Fruit fly (Drosophila melanogaster) whole organism, embryonic: ENCODE data around the gene CG14537.
A peak's percentile ranks its signal among the peaks of the same experiment; 100 is the strongest.

Source experiments
- ATbp ChIP-seq: fragments of 200-800 bp; sonication (Bioruptor generic); optimal IDR thresholded peaks from 2 replicates; lab custom pipeline; 2017; ENCODE audit warnings: missing biosample characterization, mild to moderate bottlenecking, missing genetic modification characterization, missing genetic modification reagents
- Atf6 ChIP-seq: fragments of 200-800 bp; sonication (Bioruptor generic); IDR thresholded peaks from 2 replicates; pipeline ENCODE4 v1.3.6; 2022; ENCODE audit warnings: missing biosample characterization, missing genetic modification characterization
- BtbVII ChIP-seq: fragments of 200-800 bp; sonication (Bioruptor generic); optimal IDR thresholded peaks from 3 replicates; lab custom pipeline; 2017; ENCODE audit warnings: missing biosample characterization, mild to moderate bottlenecking, missing genetic modification characterization
- CG10209 ChIP-seq: fragments of 200-800 bp; sonication (Bioruptor generic); optimal IDR thresholded peaks from 3 replicates; lab custom pipeline; 2017; ENCODE audit warnings: missing biosample characterization, mild to moderate bottlenecking, missing genetic modification characterization, missing genetic modification reagents
- CG11085 ChIP-seq: fragments of 200-800 bp; sonication (Bioruptor generic); IDR thresholded peaks from 2 replicates; pipeline ENCODE4 v1.3.6; 2022; ENCODE audit warnings: missing biosample characterization, missing genetic modification characterization
- CG13287 ChIP-seq: fragments of 200-800 bp; sonication (Bioruptor generic); IDR thresholded peaks from 2 replicates; pipeline ENCODE4 v1.3.6; 2022; ENCODE audit warnings: missing biosample characterization, missing genetic modification characterization; ENCODE audit not compliant: partially characterized antibody
- CG13296 ChIP-seq: fragments of 200-800 bp; sonication (Bioruptor generic); optimal IDR thresholded peaks from 3 replicates; lab custom pipeline; 2018; ENCODE audit warnings: missing biosample characterization, mild to moderate bottlenecking, missing genetic modification characterization
- CG14050 ChIP-seq: fragments of 200-800 bp; sonication (Bioruptor generic); IDR thresholded peaks from 3 replicates; pipeline ENCODE4 v1.3.6; 2022; ENCODE audit warnings: missing biosample characterization, missing genetic modification characterization
- CG15479 ChIP-seq: fragments of 200-800 bp; sonication (Bioruptor generic); optimal IDR thresholded peaks from 3 replicates; lab custom pipeline; 2019; ENCODE audit warnings: missing biosample characterization, mild to moderate bottlenecking, missing genetic modification characterization, moderate library complexity
- CG17385 ChIP-seq: fragments of 200-800 bp; sonication (Bioruptor generic); optimal IDR thresholded peaks from 3 replicates; lab custom pipeline; 2018; ENCODE audit warnings: missing biosample characterization, mild to moderate bottlenecking, missing genetic modification characterization
- CG2678 ChIP-seq: fragments of 200-800 bp; sonication (Bioruptor generic); optimal IDR thresholded peaks from 3 replicates; lab custom pipeline; 2019; ENCODE audit warnings: missing biosample characterization, mild to moderate bottlenecking, missing genetic modification characterization, moderate library complexity
- CG34224 ChIP-seq: fragments of 200-800 bp; sonication (Bioruptor generic); IDR thresholded peaks from 3 replicates; pipeline ENCODE4 v1.3.6; 2022; ENCODE audit warnings: missing biosample characterization, missing genetic modification characterization; ENCODE audit not compliant: partially characterized antibody
- CG34422 ChIP-seq: fragments of 200-800 bp; sonication (Bioruptor generic); IDR thresholded peaks from 3 replicates; pipeline ENCODE4 v1.3.6; 2022; ENCODE audit warnings: missing biosample characterization, missing genetic modification characterization
- CG4360 ChIP-seq: fragments of 200-800 bp; sonication (Bioruptor generic); IDR thresholded peaks from 2 replicates; pipeline ENCODE4 v1.3.6; 2022; ENCODE audit warnings: missing biosample characterization, missing genetic modification characterization
- CG4820 ChIP-seq: fragments of 200-800 bp; sonication (Bioruptor generic); optimal IDR thresholded peaks from 3 replicates; lab custom pipeline; 2016; ENCODE audit warnings: missing biosample characterization, missing genetic modification characterization
- CG5953 ChIP-seq: fragments of 200-800 bp; sonication (Bioruptor generic); IDR thresholded peaks from 2 replicates; pipeline ENCODE4 v1.3.6; 2022; ENCODE audit warnings: missing biosample characterization, missing genetic modification characterization
- CG7372 ChIP-seq: fragments of 200-800 bp; sonication (Bioruptor generic); IDR thresholded peaks from 2 replicates; pipeline ENCODE4 v1.3.6; 2022; ENCODE audit warnings: missing biosample characterization, missing genetic modification characterization
- CG7963 ChIP-seq: fragments of 200-800 bp; sonication (Bioruptor generic); IDR thresholded peaks from 3 replicates; pipeline ENCODE4 v1.3.6; 2022; ENCODE audit warnings: missing biosample characterization, missing genetic modification characterization; ENCODE audit not compliant: partially characterized antibody
- CoRest ChIP-seq: fragments of 200-800 bp; sonication (Bioruptor generic); optimal IDR thresholded peaks from 3 replicates; lab custom pipeline; 2018; ENCODE audit warnings: missing biosample characterization, mild to moderate bottlenecking, missing genetic modification characterization, moderate library complexity
- Dll ChIP-seq: fragments of 200-800 bp; sonication (Bioruptor generic); IDR thresholded peaks from 4 replicates; pipeline ENCODE4 v1.3.6; 2022; ENCODE audit warnings: missing biosample characterization, missing genetic modification characterization; ENCODE audit not compliant: partially characterized antibody
- Elba2 ChIP-seq: fragments of 200-800 bp; sonication (Bioruptor generic); optimal IDR thresholded peaks from 3 replicates; lab custom pipeline; 2016; ENCODE audit warnings: missing biosample characterization, missing genetic modification characterization
- Ets97D ChIP-seq: fragments of 200-800 bp; sonication (Bioruptor generic); optimal IDR thresholded peaks from 3 replicates; lab custom pipeline; 2016; ENCODE audit warnings: missing biosample characterization, missing genetic modification characterization
- H15 ChIP-seq: fragments of 200-800 bp; sonication (Bioruptor generic); IDR thresholded peaks from 3 replicates; pipeline ENCODE4 v1.3.6; 2022; ENCODE audit warnings: missing biosample characterization, missing genetic modification characterization
- Lim3 ChIP-seq: fragments of 200-800 bp; sonication (Bioruptor generic); IDR thresholded peaks from 2 replicates; pipeline ENCODE4 v1.3.6; 2022; ENCODE audit warnings: missing biosample characterization, missing genetic modification characterization
- Neu2 ChIP-seq: fragments of 200-800 bp; sonication (Bioruptor generic); optimal IDR thresholded peaks from 3 replicates; lab custom pipeline; 2016; ENCODE audit warnings: missing biosample characterization, missing genetic modification characterization, borderline replicate concordance
- Nf-YB ChIP-seq: fragments of 200-800 bp; sonication (Bioruptor generic); optimal IDR thresholded peaks from 3 replicates; lab custom pipeline; 2019; ENCODE audit warnings: missing biosample characterization, mild to moderate bottlenecking, missing genetic modification characterization, moderate library complexity
- Six4 ChIP-seq: fragments of 200-800 bp; sonication (Bioruptor generic); optimal IDR thresholded peaks from 2 replicates; lab custom pipeline; 2016; ENCODE audit warnings: missing biosample characterization, missing genetic modification characterization
- Tbp ChIP-seq: fragments of >200 bp; optimal IDR thresholded peaks from 2 replicates; lab custom pipeline; 2018; ENCODE audit warnings: missing biosample characterization, missing genetic modification characterization
- Trl ChIP-seq, 3 experiments: fragments of >200 bp in 2 of 3; fragments of 200-800 bp in 1 of 3; sonication (Bioruptor generic) in 1 of 3; optimal IDR thresholded peaks; 2 replicates in 1 of 3; 3 replicates in 2 of 3; lab custom pipeline; 2016 to 2017; ENCODE audit warnings: missing biosample characterization in 1 of 3, missing genetic modification characterization in 1 of 3
- abd-A ChIP-seq: fragments of 200-800 bp; sonication (Bioruptor generic); optimal IDR thresholded peaks from 3 replicates; lab custom pipeline; 2019; ENCODE audit warnings: missing biosample characterization, mild to moderate bottlenecking, missing genetic modification characterization, moderate library complexity
- aop ChIP-seq: fragments of 200-800 bp; sonication (Bioruptor generic); IDR thresholded peaks from 2 replicates; pipeline ENCODE4 v1.3.6; 2022; ENCODE audit warnings: missing biosample characterization, missing genetic modification characterization
- ara ChIP-seq: fragments of 200-800 bp; sonication (Bioruptor generic); IDR thresholded peaks from 2 replicates; pipeline ENCODE4 v1.3.6; 2022; ENCODE audit warnings: missing biosample characterization, missing genetic modification characterization
- ato ChIP-seq: fragments of 200-800 bp; sonication (Bioruptor generic); IDR thresholded peaks from 2 replicates; pipeline ENCODE4 v1.3.6; 2022; ENCODE audit warnings: missing biosample characterization, missing genetic modification characterization; ENCODE audit not compliant: partially characterized antibody
- cad ChIP-seq: fragments of >200 bp; optimal IDR thresholded peaks from 2 replicates; lab custom pipeline; 2017; ENCODE audit warnings: missing biosample characterization, missing genetic modification characterization
- chm ChIP-seq: fragments of 200-800 bp; sonication (Bioruptor generic); IDR thresholded peaks from 2 replicates; pipeline ENCODE4 v1.3.6; 2022; ENCODE audit warnings: missing biosample characterization, missing genetic modification characterization
- corto ChIP-seq: fragments of 200-800 bp; sonication (Bioruptor generic); optimal IDR thresholded peaks from 2 replicates; lab custom pipeline; 2016; ENCODE audit warnings: missing biosample characterization, mild to moderate bottlenecking, missing genetic modification characterization, moderate library complexity
- croc ChIP-seq: fragments of 200-800 bp; sonication (Bioruptor generic); conservative IDR thresholded peaks from 3 replicates; pipeline ENCODE4 v1.3.6; 2022; ENCODE audit warnings: missing biosample characterization, missing genetic modification characterization
- cwo ChIP-seq: fragments of 200-800 bp; sonication (Bioruptor generic); optimal IDR thresholded peaks from 3 replicates; lab custom pipeline; 2017; ENCODE audit warnings: missing biosample characterization, missing genetic modification characterization, mild to moderate bottlenecking, moderate library complexity, missing genetic modification reagents
- en ChIP-seq: fragments of 200-800 bp; sonication (Bioruptor generic); optimal IDR thresholded peaks from 2 replicates; lab custom pipeline; 2016; ENCODE audit warnings: missing biosample characterization, missing genetic modification characterization
- ftz-f1 ChIP-seq: fragments of 200-800 bp; sonication (Bioruptor generic); optimal IDR thresholded peaks from 2 replicates; lab custom pipeline; 2016; ENCODE audit warnings: missing biosample characterization, missing genetic modification characterization
- gem ChIP-seq: fragments of 200-800 bp; sonication (Bioruptor generic); optimal IDR thresholded peaks from 2 replicates; lab custom pipeline; 2019; ENCODE audit warnings: missing biosample characterization, mild to moderate bottlenecking, missing genetic modification characterization, moderate library complexity
- grn ChIP-seq: fragments of 200-800 bp; sonication (Bioruptor generic); optimal IDR thresholded peaks from 3 replicates; lab custom pipeline; 2017; ENCODE audit warnings: missing biosample characterization, missing genetic modification characterization
- gsb-n ChIP-seq: fragments of 200-800 bp; sonication (Bioruptor generic); optimal IDR thresholded peaks from 3 replicates; lab custom pipeline; 2018; ENCODE audit warnings: missing biosample characterization, mild to moderate bottlenecking, missing genetic modification characterization
- lmd ChIP-seq: fragments of 200-800 bp; sonication (Bioruptor generic); IDR thresholded peaks from 2 replicates; pipeline ENCODE4 v1.3.6; 2022; ENCODE audit warnings: missing biosample characterization, missing genetic modification characterization
- lov ChIP-seq, 2 experiments: fragments of 200-800 bp in 1 of 2; fragments of >200 bp in 1 of 2; sonication (Bioruptor generic) in 1 of 2; IDR thresholded peaks in 1 of 2; optimal IDR thresholded peaks in 1 of 2; 2 replicates in 1 of 2; 3 replicates in 1 of 2; pipeline versions ENCODE4 v1.3.6 to Lab custom; 2017 to 2022; ENCODE audit warnings: missing biosample characterization in 1 of 2, missing genetic modification characterization in 1 of 2
- pros ChIP-seq: fragments of 200-800 bp; sonication (Bioruptor generic); optimal IDR thresholded peaks from 3 replicates; lab custom pipeline; 2019; ENCODE audit warnings: missing biosample characterization, mild to moderate bottlenecking, missing genetic modification characterization, moderate library complexity
- ro ChIP-seq: fragments of 200-800 bp; sonication (Bioruptor generic); IDR thresholded peaks from 2 replicates; pipeline ENCODE4 v1.3.6; 2022; ENCODE audit warnings: missing biosample characterization, missing genetic modification characterization
- sr ChIP-seq: fragments of 200-800 bp; sonication (Bioruptor generic); IDR thresholded peaks from 3 replicates; pipeline ENCODE4 v1.3.6; 2022; ENCODE audit warnings: missing biosample characterization, missing genetic modification characterization
- zfh1 ChIP-seq: fragments of 200-800 bp; sonication (Bioruptor generic); IDR thresholded peaks from 3 replicates; pipeline ENCODE4 v1.3.6; 2022; ENCODE audit warnings: missing biosample characterization, missing genetic modification characterization
- zfh2 ChIP-seq: fragments of 200-800 bp; sonication (Bioruptor generic); optimal IDR thresholded peaks from 2 replicates; lab custom pipeline; 2016; ENCODE audit warnings: missing biosample characterization, missing genetic modification characterization

Gene CG14537

dm6 chr2L:7809699-7810088 lies 30.6 kb upstream of the CG14537 start (continued):
- TF ChIP-seq CG11085 (GFP tag; lab: Robert Waterston, UW) (no peak), gsb-n (tag; lab: Kevin White, UChicago) (no peak), grn (GFP tag; lab: Kevin White, UChicago) (no peak), CG5953 (no peak), CG4360 (GFP tag; lab: Robert Waterston, UW) (no peak), CG14050 (GFP tag; lab: Robert Waterston, UW) (no peak), en (no peak), ara (GFP tag; lab: Robert Waterston, UW) (no peak), chm (GFP tag; lab: Robert Waterston, UW) (peak; percentile 45; the same call in 1 of the 2 replicates), CG15479 (no peak), CoRest (peak; percentile 2), CG4820 (GFP tag; lab: Kevin White, UChicago) (no peak), ATbp (GFP tag; lab: Kevin White, UChicago) (no peak), sr (GFP tag; lab: Robert Waterston, UW) (peak; percentile 26; the same call in 1 of the 3 replicates), CG13296 (GFP tag; lab: Kevin White, UChicago) (no peak), Ets97D (no peak), Atf6 (GFP tag; lab: Robert Waterston, UW) (peak; percentile 58; the same call in 1 of the 2 replicates), CG10209 (no peak), zfh2 (GFP tag; lab: Kevin White, UChicago) (no peak), lmd (GFP tag; lab: Robert Waterston, UW) (no peak), aop (no peak), ftz-f1 (peak; percentile 72), Elba2 (GFP tag; lab: Kevin White, UChicago) (no peak), H15 (GFP tag; lab: Robert Waterston, UW) (no peak), Dll (GFP tag; lab: Robert Waterston, UW) (peak; percentile 34; the same call in 1 of the 4 replicates), ro (GFP tag; lab: Robert Waterston, UW) (no peak), CG13287 (GFP tag; lab: Robert Waterston, UW) (peak; percentile 58; the same call in 1 of the 2 replicates), Nf-YB (GFP tag; lab: Kevin White, UChicago) (no peak), Tbp (no peak), Six4 (GFP tag; lab: Kevin White, UChicago) (no peak), ato (GFP tag; lab: Robert Waterston, UW) (no peak), corto (GFP tag; lab: Kevin White, UChicago) (no peak), BtbVII (no peak), cad (GFP tag; lab: Kevin White, UChicago) (no peak), Neu2 (GFP tag; lab: Kevin White, UChicago) (no peak), Lim3 (no peak), lov (optimal IDR thresholded peaks at IDR 0.05; lab: Kevin White, UChicago) (no peak), lov (GFP tag; IDR thresholded peaks at IDR 0.05; lab: Robert Waterston, UW) (no peak), Trl (optimal IDR thresholded peaks at IDR 0.05; lab: Kevin White, UChicago) (peak; percentile 83 to 97), Trl (GFP tag; optimal IDR thresholded peaks at IDR 0.05; lab: Kevin White, UChicago) (peak; percentile 64), croc (GFP tag; lab: Robert Waterston, UW) (no peak), CG34422 (peak; percentile 77; the same call in 1 of the 3 replicates), gem (tag; lab: Kevin White, UChicago) (no peak), pros (GFP tag; lab: Kevin White, UChicago) (peak; percentile 49), CG2678 (tag; lab: Kevin White, UChicago) (no peak), abd-A (tag; lab: Kevin White, UChicago) (peak; percentile 79), CG34224 (no peak), zfh1 (GFP tag; lab: Robert Waterston, UW) (no peak), CG7963 (no peak), CG7372 (GFP tag; lab: Robert Waterston, UW) (no peak), cwo (no peak), CG17385 (GFP tag; lab: Kevin White, UChicago) (peak; percentile 2)
